Fruit fly (Drosophila melanogaster): ENCODE data around the gene ems.
A peak's percentile ranks its signal among the peaks of the same experiment; 100 is the strongest.

Gene ems

DNA sequence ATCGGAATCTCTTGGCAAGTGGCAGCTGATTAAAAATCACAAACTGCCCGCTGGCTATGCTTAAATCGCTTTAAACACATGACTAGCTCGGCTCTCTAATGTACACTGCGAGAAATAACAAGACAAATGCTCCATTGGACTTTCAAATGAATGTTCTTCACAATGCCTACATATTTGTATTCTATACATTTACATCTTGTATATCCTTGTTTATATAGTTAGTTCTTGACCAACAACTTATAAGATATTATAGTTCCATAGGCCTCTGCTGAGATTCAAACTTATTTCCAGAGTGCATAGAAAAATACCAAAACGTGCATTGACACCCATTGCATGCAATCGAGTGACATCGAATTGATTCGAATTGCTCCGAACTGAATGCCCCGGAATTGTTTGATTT lies 8.8 kb upstream of the ems start (continued):
- TF ChIP-seq sd (tag; optimal IDR thresholded peaks at IDR 0.05) (peak; percentile 59), CG12219 (GFP tag; optimal IDR thresholded peaks at IDR 0.05) (peak; percentile 24), ftz-f1 (GFP tag; optimal IDR thresholded peaks at IDR 0.05) (no peak), sens (GFP tag) (peak; percentile 90), Sry-β (GFP tag; optimal IDR thresholded peaks at IDR 0.05) (no peak), CG12299 (tag; optimal IDR thresholded peaks at IDR 0.05) (no peak), jing (GFP tag; optimal IDR thresholded peaks at IDR 0.05) (no peak), z (GFP tag; IDR thresholded peaks at IDR 0.05) (no peak), tap (tag; optimal IDR thresholded peaks at IDR 0.05) (peak; percentile 31), Sin3A (optimal IDR thresholded peaks at IDR 0.05) (no peak), Myb (GFP tag; optimal IDR thresholded peaks at IDR 0.05) (no peak), CG3995 (GFP tag; optimal IDR thresholded peaks at IDR 0.05) (no peak), CG18599 (GFP tag; optimal IDR thresholded peaks at IDR 0.05) (peak; percentile 8), hkb (optimal IDR thresholded peaks at IDR 0.05) (no peak), hkb (GFP tag; IDR thresholded peaks at IDR 0.05) (no peak), Bteb2 (GFP tag; optimal IDR thresholded peaks at IDR 0.05) (no peak), CG13894 (tag; optimal IDR thresholded peaks at IDR 0.05) (no peak), bowl (GFP tag; IDR thresholded peaks at IDR 0.05) (no peak), pnt (GFP tag; optimal IDR thresholded peaks at IDR 0.05) (peak; percentile 30), CG34224 (GFP tag; IDR thresholded peaks at IDR 0.05; ENCODE audit: partially characterized antibody) (no peak), Dfd (GFP tag; optimal IDR thresholded peaks at IDR 0.05) (no peak), wek (GFP tag; optimal IDR thresholded peaks at IDR 0.05) (no peak), CG14710 (tag; optimal IDR thresholded peaks at IDR 0.05) (peak; percentile 29), CG1603 (tag; optimal IDR thresholded peaks at IDR 0.05) (peak; percentile 75), TFAM (GFP tag; optimal IDR thresholded peaks at IDR 0.05) (no peak), Doc2 (GFP tag; IDR thresholded peaks at IDR 0.05) (no peak), da (GFP tag; optimal IDR thresholded peaks at IDR 0.05) (no peak), ERR (GFP tag; optimal IDR thresholded peaks at IDR 0.05) (no peak), al (GFP tag; IDR thresholded peaks at IDR 0.05) (no peak), tin (GFP tag; optimal IDR thresholded peaks at IDR 0.05) (peak; percentile 7), eve (GFP tag; optimal IDR thresholded peaks at IDR 0.05) (peak in 1 of 2 experiments; percentile 57), CG7372 (GFP tag; IDR thresholded peaks at IDR 0.05) (no peak), Taf1 (GFP tag; IDR thresholded peaks at IDR 0.05) (no peak), org-1 (GFP tag; optimal IDR thresholded peaks at IDR 0.05) (peak; percentile 42), unpg (GFP tag; optimal IDR thresholded peaks at IDR 0.05) (peak; percentile 55), amos (GFP tag; IDR thresholded peaks at IDR 0.05; ENCODE audit: partially characterized antibody) (no peak), CG4404 (GFP tag; IDR thresholded peaks at IDR 0.05) (no peak), CG31388 (GFP tag; optimal IDR thresholded peaks at IDR 0.05) (no peak), CG18764 (GFP tag; optimal IDR thresholded peaks at IDR 0.05) (no peak), az2 (GFP tag; optimal IDR thresholded peaks at IDR 0.05) (peak; percentile 33), HHEX (GFP tag; optimal IDR thresholded peaks at IDR 0.05) (no peak), GATAe (GFP tag; conservative IDR thresholded peaks at IDR 0.05) (no peak), CG8290 (GFP tag; optimal IDR thresholded peaks at IDR 0.05) (no peak), CG8290 (tag; optimal IDR thresholded peaks at IDR 0.05) (no peak), Hand (GFP tag; optimal IDR thresholded peaks at IDR 0.05) (no peak), dmrt11E (tag; optimal IDR thresholded peaks at IDR 0.05) (peak; percentile 49), Ssrp (tag; optimal IDR thresholded peaks at IDR 0.05) (no peak), CG34376 (GFP tag; optimal IDR thresholded peaks at IDR 0.05) (no peak), Oli (tag; optimal IDR thresholded peaks at IDR 0.05) (peak; percentile 56), lab (GFP tag; optimal IDR thresholded peaks at IDR 0.05) (peak; percentile 20), usp (GFP tag; optimal IDR thresholded peaks at IDR 0.05) (no peak), CG7556 (GFP tag; optimal IDR thresholded peaks at IDR 0.05) (peak; percentile 26), HLH54F (GFP tag; optimal IDR thresholded peaks at IDR 0.05) (no peak)

All from whole organism, embryonic.